Fruit fly (Drosophila melanogaster) S2 (cell line): Measurements from ENCODE around the gene ihog.

Experiments used
- CG8478 ChIP-seq: fragments of >200 bp; optimal IDR thresholded peaks from 2 replicates; lab custom pipeline; 2018
- CTCF ChIP-seq, 2 experiments: fragments of >200 bp; optimal IDR thresholded peaks; 2 replicates each; lab custom pipeline; 2018

DNA sequence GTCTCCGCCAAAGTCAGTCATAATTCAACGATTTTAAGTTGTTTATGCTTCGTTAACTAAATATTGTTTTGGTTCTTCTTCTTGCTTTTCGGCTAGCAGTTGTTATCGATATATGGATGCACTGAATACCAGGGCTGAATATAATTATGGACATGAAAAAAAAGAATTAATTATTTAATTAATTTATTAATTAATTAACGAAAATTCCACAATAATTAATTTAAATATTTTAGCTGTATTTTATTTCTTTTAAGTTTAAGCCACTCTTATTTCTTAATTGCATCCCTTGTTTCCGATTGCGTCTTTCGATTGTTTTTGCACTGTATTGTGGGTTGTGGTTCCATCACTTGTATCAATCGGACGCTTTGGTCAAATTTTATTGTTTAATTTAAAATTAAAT is 1.5 kb upstream of the ihog start, which contains the start of the genes Gas41 and SA1:
- TF ChIP-seq CG8478 (lab: Kevin White, UChicago): no peak
- TF ChIP-seq CTCF (optimal IDR thresholded peaks at IDR 0.05; lab: Kevin White, UChicago): no peak
